Fruit fly (Drosophila melanogaster) whole organism, embryonic: ENCODE measurements around the gene Snr1.

Experiments used
- Atf6 ChIP-seq: fragments of 200-800 bp; sonication (Bioruptor generic); IDR thresholded peaks from 2 replicates; pipeline ENCODE4 v1.3.6; 2022; ENCODE audit warnings: missing biosample characterization, missing genetic modification characterization
- CG11247 ChIP-seq: fragments of 200-800 bp; sonication (Bioruptor generic); IDR thresholded peaks from 2 replicates; pipeline ENCODE4 v1.3.6; 2022; ENCODE audit warnings: missing biosample characterization, missing genetic modification characterization
- CG11398 ChIP-seq: fragments of 200-800 bp; sonication (Bioruptor generic); optimal IDR thresholded peaks from 2 replicates; lab custom pipeline; 2016; ENCODE audit warnings: missing biosample characterization, missing genetic modification characterization
- CG11696 ChIP-seq: fragments of 200-800 bp; sonication (Bioruptor generic); IDR thresholded peaks from 2 replicates; pipeline ENCODE4 v1.3.6; 2022; ENCODE audit warnings: missing biosample characterization, missing genetic modification characterization
- CG1233 ChIP-seq: fragments of 200-800 bp; sonication (Bioruptor generic); optimal IDR thresholded peaks from 4 replicates; lab custom pipeline; 2018; ENCODE audit warnings: missing biosample characterization, mild to moderate bottlenecking, missing genetic modification characterization
- CG13296 ChIP-seq: fragments of 200-800 bp; sonication (Bioruptor generic); optimal IDR thresholded peaks from 3 replicates; lab custom pipeline; 2018; ENCODE audit warnings: missing biosample characterization, mild to moderate bottlenecking, missing genetic modification characterization
- CG17186 ChIP-seq: fragments of 200-800 bp; sonication (Bioruptor generic); optimal IDR thresholded peaks from 3 replicates; lab custom pipeline; 2017; ENCODE audit warnings: missing biosample characterization, missing genetic modification reagents, missing genetic modification characterization
- CG17385 ChIP-seq: fragments of 200-800 bp; sonication (Bioruptor generic); optimal IDR thresholded peaks from 3 replicates; lab custom pipeline; 2018; ENCODE audit warnings: missing biosample characterization, mild to moderate bottlenecking, missing genetic modification characterization
- CG17802 ChIP-seq: fragments of 200-800 bp; sonication (Bioruptor generic); optimal IDR thresholded peaks from 2 replicates; lab custom pipeline; 2018; ENCODE audit warnings: missing biosample characterization, mild to moderate bottlenecking, missing genetic modification characterization, moderate library complexity
- CG30020 ChIP-seq: fragments of 200-800 bp; optimal IDR thresholded peaks from 2 replicates; lab custom pipeline; 2019; ENCODE audit warnings: missing biosample characterization, mild to moderate bottlenecking, missing genetic modification characterization, moderate library complexity
- CG31441 ChIP-seq: fragments of 200-800 bp; sonication (Bioruptor generic); IDR thresholded peaks from 2 replicates; pipeline ENCODE4 v1.3.6; 2022; ENCODE audit warnings: missing biosample characterization, missing genetic modification characterization
- CG32767 ChIP-seq: fragments of 200-800 bp; sonication (Bioruptor generic); IDR thresholded peaks from 2 replicates; pipeline ENCODE4 v1.3.6; 2022; ENCODE audit warnings: missing biosample characterization, missing genetic modification characterization
- CG3281 ChIP-seq: fragments of 200-800 bp; sonication (Bioruptor generic); optimal IDR thresholded peaks from 3 replicates; lab custom pipeline; 2017; ENCODE audit warnings: missing biosample characterization, mild to moderate bottlenecking, missing genetic modification characterization
- CG42726 ChIP-seq: fragments of 200-800 bp; sonication (Bioruptor generic); IDR thresholded peaks from 2 replicates; pipeline ENCODE4 v1.3.6; 2022; ENCODE audit warnings: missing biosample characterization, missing genetic modification characterization; ENCODE audit not compliant: partially characterized antibody
- CG5953 ChIP-seq: fragments of 200-800 bp; sonication (Bioruptor generic); IDR thresholded peaks from 2 replicates; pipeline ENCODE4 v1.3.6; 2022; ENCODE audit warnings: missing biosample characterization, missing genetic modification characterization
- CG7271 ChIP-seq: fragments of 200-800 bp; sonication (Bioruptor generic); optimal IDR thresholded peaks from 2 replicates; lab custom pipeline; 2018; ENCODE audit warnings: missing biosample characterization, mild to moderate bottlenecking, missing genetic modification characterization, moderate library complexity
- CG7786 ChIP-seq: fragments of 200-800 bp; sonication (Bioruptor generic); optimal IDR thresholded peaks from 2 replicates; lab custom pipeline; 2016; ENCODE audit warnings: missing biosample characterization, missing genetic modification characterization
- CG8388 ChIP-seq: fragments of 200-800 bp; sonication (Bioruptor generic); optimal IDR thresholded peaks from 2 replicates; lab custom pipeline; 2019; ENCODE audit warnings: missing biosample characterization, mild to moderate bottlenecking, missing genetic modification characterization, moderate library complexity
- CoRest ChIP-seq: fragments of 200-800 bp; sonication (Bioruptor generic); optimal IDR thresholded peaks from 3 replicates; lab custom pipeline; 2018; ENCODE audit warnings: missing biosample characterization, mild to moderate bottlenecking, missing genetic modification characterization, moderate library complexity
- Deaf1 ChIP-seq: fragments of 200-800 bp; optimal IDR thresholded peaks from 3 replicates; lab custom pipeline; 2019; ENCODE audit warnings: missing biosample characterization, mild to moderate bottlenecking, missing genetic modification characterization, moderate library complexity
- GATAe ChIP-seq: fragments of 200-800 bp; sonication (Bioruptor generic); conservative IDR thresholded peaks from 2 replicates; pipeline ENCODE4 v1.3.6; 2022; ENCODE audit warnings: missing biosample characterization, missing genetic modification characterization
- HLH3B ChIP-seq: fragments of 200-800 bp; sonication (Bioruptor generic); IDR thresholded peaks from 2 replicates; pipeline ENCODE4 v1.3.6; 2022; ENCODE audit warnings: missing biosample characterization, missing genetic modification characterization
- Hey ChIP-seq: fragments of 200-800 bp; sonication (Bioruptor generic); optimal IDR thresholded peaks from 3 replicates; lab custom pipeline; 2018; ENCODE audit warnings: missing biosample characterization, mild to moderate bottlenecking, missing genetic modification characterization
- Max ChIP-seq: fragments of 200-800 bp; sonication (Bioruptor generic); optimal IDR thresholded peaks from 2 replicates; lab custom pipeline; 2016; ENCODE audit warnings: missing biosample characterization, mild to moderate bottlenecking, missing genetic modification characterization
- Mrtf ChIP-seq: fragments of 200-800 bp; sonication (Bioruptor generic); IDR thresholded peaks from 3 replicates; pipeline ENCODE4 v1.3.6; 2022; ENCODE audit warnings: missing biosample characterization, missing genetic modification characterization
- Nf-YA ChIP-seq: fragments of 200-800 bp; sonication (Bioruptor generic); IDR thresholded peaks from 2 replicates; pipeline ENCODE4 v1.3.6; 2022; ENCODE audit warnings: missing biosample characterization, missing genetic modification characterization
- Oaz ChIP-seq: fragments of 200-800 bp; sonication (Bioruptor generic); IDR thresholded peaks from 2 replicates; pipeline ENCODE4 v1.3.6; 2022; ENCODE audit warnings: missing biosample characterization, missing genetic modification characterization
- Poxn ChIP-seq: fragments of 200-800 bp; sonication (Bioruptor generic); IDR thresholded peaks from 2 replicates; pipeline ENCODE4 v1.3.6; 2022; ENCODE audit warnings: missing biosample characterization, missing genetic modification characterization
- Trl ChIP-seq, 3 experiments: fragments of >200 bp in 2 of 3; fragments of 200-800 bp in 1 of 3; sonication (Bioruptor generic) in 1 of 3; optimal IDR thresholded peaks; 2 replicates in 1 of 3; 3 replicates in 2 of 3; lab custom pipeline; 2016 to 2017; ENCODE audit warnings: missing biosample characterization in 1 of 3, missing genetic modification characterization in 1 of 3
- Xbp1 ChIP-seq: fragments of 200-800 bp; sonication (Bioruptor generic); optimal IDR thresholded peaks from 3 replicates; lab custom pipeline; 2016; ENCODE audit warnings: missing biosample characterization, mild to moderate bottlenecking, missing genetic modification characterization
- Xrp1 ChIP-seq: fragments of 200-800 bp; sonication (Bioruptor generic); IDR thresholded peaks from 2 replicates; pipeline ENCODE4 v1.3.6; 2022; ENCODE audit warnings: missing biosample characterization, missing genetic modification characterization
- ase ChIP-seq: fragments of 200-800 bp; sonication (Bioruptor generic); IDR thresholded peaks from 3 replicates; pipeline ENCODE4 v1.3.6; 2022; ENCODE audit warnings: missing biosample characterization, missing genetic modification characterization
- ash1 ChIP-seq: fragments of 200-800 bp; sonication (Bioruptor generic); optimal IDR thresholded peaks from 2 replicates; lab custom pipeline; 2018; ENCODE audit warnings: missing biosample characterization, mild to moderate bottlenecking, missing genetic modification characterization
- crol ChIP-seq: fragments of 200-800 bp; sonication (Bioruptor generic); IDR thresholded peaks from 2 replicates; pipeline ENCODE4 v1.3.6; 2022; ENCODE audit warnings: missing biosample characterization, missing genetic modification characterization
- dm ChIP-seq: fragments of 200-800 bp; sonication (Bioruptor generic); optimal IDR thresholded peaks from 3 replicates; lab custom pipeline; 2016; ENCODE audit warnings: missing biosample characterization, missing genetic modification characterization
- dmrt99B ChIP-seq: fragments of 200-800 bp; sonication (Bioruptor generic); optimal IDR thresholded peaks from 2 replicates; lab custom pipeline; 2018; ENCODE audit warnings: missing biosample characterization, mild to moderate bottlenecking, missing genetic modification characterization, moderate library complexity
- ftz-f1 ChIP-seq: fragments of 200-800 bp; sonication (Bioruptor generic); optimal IDR thresholded peaks from 2 replicates; lab custom pipeline; 2016; ENCODE audit warnings: missing biosample characterization, missing genetic modification characterization
- grau ChIP-seq: fragments of 200-800 bp; optimal IDR thresholded peaks from 3 replicates; lab custom pipeline; 2019; ENCODE audit warnings: missing biosample characterization, mild to moderate bottlenecking, missing genetic modification characterization, moderate library complexity
- ind ChIP-seq: fragments of 200-800 bp; sonication (Bioruptor generic); optimal IDR thresholded peaks from 3 replicates; lab custom pipeline; 2016; ENCODE audit warnings: missing biosample characterization, missing genetic modification characterization
- klu ChIP-seq: fragments of 200-800 bp; sonication (Bioruptor generic); IDR thresholded peaks from 2 replicates; pipeline ENCODE4 v1.3.6; 2022; ENCODE audit warnings: missing biosample characterization, missing genetic modification characterization
- mld ChIP-seq: fragments of 200-800 bp; sonication (Bioruptor generic); IDR thresholded peaks from 3 replicates; pipeline ENCODE4 v1.3.6; 2022; ENCODE audit warnings: missing biosample characterization, missing genetic modification characterization; ENCODE audit not compliant: partially characterized antibody
- nerfin-1 ChIP-seq: fragments of 200-800 bp; sonication (Bioruptor generic); optimal IDR thresholded peaks from 3 replicates; lab custom pipeline; 2019; ENCODE audit warnings: missing biosample characterization, mild to moderate bottlenecking, missing genetic modification characterization, moderate library complexity
- org-1 ChIP-seq: fragments of 200-800 bp; sonication (Bioruptor generic); optimal IDR thresholded peaks from 2 replicates; lab custom pipeline; 2017; ENCODE audit warnings: missing biosample characterization, missing genetic modification characterization
- pros ChIP-seq: fragments of 200-800 bp; sonication (Bioruptor generic); optimal IDR thresholded peaks from 3 replicates; lab custom pipeline; 2019; ENCODE audit warnings: missing biosample characterization, mild to moderate bottlenecking, missing genetic modification characterization, moderate library complexity
- salm ChIP-seq: fragments of 200-800 bp; sonication (Bioruptor generic); optimal IDR thresholded peaks from 2 replicates; lab custom pipeline; 2018; ENCODE audit warnings: missing biosample characterization, mild to moderate bottlenecking, missing genetic modification characterization
- sc ChIP-seq, 3 experiments: fragments of >200 bp in 2 of 3; fragments of 200-800 bp in 1 of 3; sonication (Bioruptor generic) in 1 of 3; optimal IDR thresholded peaks; 2 replicates in 2 of 3; 3 replicates in 1 of 3; lab custom pipeline; 2017; ENCODE audit warnings: mild to moderate bottlenecking in 1 of 3, missing biosample characterization in 1 of 3, missing genetic modification characterization in 1 of 3, missing genetic modification reagents in 1 of 3
- slou ChIP-seq: fragments of 200-800 bp; sonication (Bioruptor generic); optimal IDR thresholded peaks from 3 replicates; lab custom pipeline; 2016; ENCODE audit warnings: missing biosample characterization, missing genetic modification characterization
- ssp ChIP-seq: fragments of 200-800 bp; sonication (Bioruptor generic); IDR thresholded peaks from 2 replicates; pipeline ENCODE4 v1.3.6; 2022; ENCODE audit warnings: missing biosample characterization, missing genetic modification characterization
- tgo ChIP-seq: fragments of 200-800 bp; sonication (Bioruptor generic); IDR thresholded peaks from 3 replicates; pipeline ENCODE4 v1.3.6; 2022; ENCODE audit warnings: missing biosample characterization, missing genetic modification characterization
- trem ChIP-seq: fragments of 200-800 bp; optimal IDR thresholded peaks from 3 replicates; lab custom pipeline; 2019; ENCODE audit warnings: missing biosample characterization, mild to moderate bottlenecking, missing genetic modification characterization, moderate library complexity
- ttk ChIP-seq: fragments of 200-800 bp; sonication (Bioruptor generic); IDR thresholded peaks from 2 replicates; pipeline ENCODE4 v2.1.2; 2022; ENCODE audit warnings: missing biosample characterization, missing genetic modification characterization

Gene Snr1

DNA sequence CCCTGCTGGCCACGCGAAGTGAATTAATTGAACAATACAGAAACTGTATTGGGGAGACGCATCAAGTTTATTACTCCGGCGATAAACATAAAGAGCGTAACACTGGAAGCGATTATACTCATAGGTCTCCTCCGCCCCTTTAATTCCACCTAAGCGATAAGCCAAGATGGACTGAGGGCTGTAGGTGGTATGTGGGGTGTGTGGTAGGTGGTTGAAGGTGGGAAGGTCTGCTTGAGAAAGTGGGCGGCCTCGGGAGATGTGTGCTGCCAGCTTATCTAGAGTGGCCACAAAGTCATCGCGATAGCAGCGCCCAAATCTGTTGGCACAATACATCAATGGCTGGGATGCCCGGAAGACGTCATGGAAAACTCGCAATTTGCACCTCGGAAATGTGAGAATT lies 26.9 kb downstream of the Snr1 start:
- TF ChIP-seq ind (GFP tag; lab: Kevin White, UChicago) = no peak
- TF ChIP-seq klu (GFP tag; lab: Robert Waterston, UW) = no peak
- TF ChIP-seq org-1 (GFP tag; lab: Kevin White, UChicago) = no peak
- TF ChIP-seq CG17385 (GFP tag; lab: Kevin White, UChicago) = no peak
- no peak for TF ChIP-seq Oaz (GFP tag; lab: Robert Waterston, UW)
- no peak for TF ChIP-seq Trl (optimal IDR thresholded peaks at IDR 0.05; lab: Kevin White, UChicago)
- no peak for TF ChIP-seq Trl (GFP tag; optimal IDR thresholded peaks at IDR 0.05; lab: Kevin White, UChicago)
- TF ChIP-seq CG42726 (GFP tag; lab: Robert Waterston, UW) = no peak
- no peak for TF ChIP-seq mld (GFP tag; lab: Robert Waterston, UW)
- TF ChIP-seq CG7271 (tag; lab: Kevin White, UChicago) = no peak
- TF ChIP-seq CG11696 (GFP tag; lab: Robert Waterston, UW) = no peak
- TF ChIP-seq GATAe (GFP tag; lab: Robert Waterston, UW) = peak; percentile 41; the same call in 1 of the 2 replicates
- no peak for TF ChIP-seq CG7786 (GFP tag; lab: Kevin White, UChicago)
- TF ChIP-seq CG31441 (GFP tag; lab: Robert Waterston, UW) = no peak
- TF ChIP-seq CG30020 (tag; lab: Kevin White, UChicago) = no peak
- peak; percentile 56 for TF ChIP-seq ftz-f1 (GFP tag; lab: Kevin White, UChicago)
- no peak for TF ChIP-seq CG17186 (GFP tag; lab: Kevin White, UChicago)
- peak; percentile 79 for TF ChIP-seq crol (GFP tag; lab: Robert Waterston, UW)
- TF ChIP-seq Deaf1 (tag; lab: Kevin White, UChicago) = no peak
- no peak for TF ChIP-seq ssp (GFP tag; lab: Robert Waterston, UW)
- no peak for TF ChIP-seq pros (GFP tag; lab: Kevin White, UChicago)
- TF ChIP-seq CG1233 (GFP tag; lab: Kevin White, UChicago) = no peak
- TF ChIP-seq ase (GFP tag; lab: Robert Waterston, UW) = no peak
- TF ChIP-seq tgo (GFP tag; lab: Robert Waterston, UW) = no peak
- no peak for TF ChIP-seq dmrt99B (tag; lab: Kevin White, UChicago)
- no peak for TF ChIP-seq sc (optimal IDR thresholded peaks at IDR 0.05; lab: Kevin White, UChicago)
- no peak for TF ChIP-seq sc (GFP tag; optimal IDR thresholded peaks at IDR 0.05; lab: Kevin White, UChicago)
- no peak for TF ChIP-seq ttk (GFP tag; lab: Robert Waterston, UW)
- TF ChIP-seq grau (tag; lab: Kevin White, UChicago) = no peak
- no peak for TF ChIP-seq nerfin-1 (tag; lab: Kevin White, UChicago)
- TF ChIP-seq Max = no peak
- no peak for TF ChIP-seq Xrp1 (GFP tag; lab: Robert Waterston, UW)
- TF ChIP-seq trem (tag; lab: Kevin White, UChicago) = no peak
- TF ChIP-seq CG32767 (GFP tag; lab: Robert Waterston, UW) = no peak
- no peak for TF ChIP-seq CG8388 (GFP tag; lab: Kevin White, UChicago)
- no peak for TF ChIP-seq CoRest (tag; lab: Kevin White, UChicago)
- TF ChIP-seq Atf6 = no peak
- TF ChIP-seq CG3281 (GFP tag; lab: Kevin White, UChicago) = no peak
- TF ChIP-seq CG11398 = no peak
- no peak for TF ChIP-seq CG5953 (GFP tag; lab: Robert Waterston, UW)
- no peak for TF ChIP-seq slou (GFP tag; lab: Kevin White, UChicago)
- TF ChIP-seq Mrtf = no peak
- no peak for TF ChIP-seq Nf-YA (GFP tag; lab: Robert Waterston, UW)
- TF ChIP-seq dm = no peak
- no peak for TF ChIP-seq CG13296 (GFP tag; lab: Kevin White, UChicago)
- TF ChIP-seq HLH3B = no peak
- no peak for TF ChIP-seq Xbp1
- TF ChIP-seq Poxn (GFP tag; lab: Robert Waterston, UW) = no peak
- TF ChIP-seq salm (tag; lab: Kevin White, UChicago) = no peak
- TF ChIP-seq ash1 (GFP tag; lab: Kevin White, UChicago) = no peak
- peak; percentile 13; the same call in 1 of the 2 replicates for TF ChIP-seq CG11247 (GFP tag; lab: Robert Waterston, UW)
- TF ChIP-seq CG17802 = no peak
- peak; percentile 64 for TF ChIP-seq Hey (tag; lab: Kevin White, UChicago)
